Fruit fly (Drosophila melanogaster) whole organism: ENCODE data around the gene CG33969.

Experiments used
- pan ChIP-seq: fragments of >200 bp; optimal IDR thresholded peaks from 2 replicates; lab custom pipeline; 2017
- psq ChIP-seq: fragments of >200 bp; optimal IDR thresholded peaks from 2 replicates; lab custom pipeline; 2017

DNA sequence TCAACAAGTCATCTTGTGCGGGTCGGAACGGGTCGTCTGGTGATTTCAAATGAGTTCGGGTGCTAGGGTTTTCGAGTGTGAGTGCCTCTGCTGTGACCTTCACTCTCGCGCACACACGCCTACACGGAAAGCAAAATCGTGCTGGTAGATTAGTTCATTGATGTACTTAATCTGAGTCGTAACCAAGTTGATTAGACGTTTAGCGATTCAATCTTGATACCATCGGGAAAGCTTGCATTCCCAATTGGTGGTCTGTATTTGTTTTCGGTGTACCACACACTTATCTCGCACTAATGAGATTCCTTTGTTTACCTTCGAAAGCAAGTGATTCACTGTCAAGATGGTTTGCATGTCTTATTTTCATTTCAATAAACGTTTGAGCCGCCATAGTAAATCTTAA is 4.4 kb downstream of the CG33969 start:
- TF ChIP-seq pan (lab: Kevin White, UChicago) (no peak), psq (lab: Kevin White, UChicago) (no peak)
